Worm (Caenorhabditis elegans): ENCODE results near the gene F19G12.11.

F19G12.11 gene

DNA sequence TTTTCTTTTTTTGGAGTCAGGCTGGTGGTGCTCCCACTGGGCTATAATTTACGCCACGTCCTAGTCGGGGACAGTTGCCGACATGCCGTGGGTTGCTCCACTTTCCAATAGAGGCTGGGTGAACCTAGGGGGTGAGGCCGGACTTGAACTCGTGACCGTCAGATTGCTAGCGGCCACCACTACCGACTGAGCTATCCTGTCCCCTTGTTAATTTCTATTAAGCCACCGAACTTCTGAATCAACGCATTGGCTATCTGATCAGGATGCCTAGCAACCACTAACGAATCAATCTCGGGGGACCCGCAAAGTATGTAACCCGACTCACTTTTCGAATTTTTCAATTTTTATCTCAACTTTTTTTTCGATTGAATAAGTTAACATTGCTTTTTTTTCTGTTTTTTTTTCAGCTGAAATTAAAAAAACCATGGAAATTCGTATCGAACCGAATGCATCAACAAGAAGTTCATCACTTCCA is 39.4 kb downstream of the F19G12.11 start, which contains the start of gene F56C3.1:
Gene F56C3.1, plus strand, starts transcription at position 425 of the 475 bp plus-strand sequence.
- no peak for TF ChIP-seq ceh-34 (tag; optimal IDR thresholded peaks at IDR 0.05)
- TF ChIP-seq C08G9.2 (tag; optimal IDR thresholded peaks at IDR 0.05): no peak
- peak; percentile 93 for TF ChIP-seq sdc-2 (tag; optimal IDR thresholded peaks at IDR 0.05)

DNA sequence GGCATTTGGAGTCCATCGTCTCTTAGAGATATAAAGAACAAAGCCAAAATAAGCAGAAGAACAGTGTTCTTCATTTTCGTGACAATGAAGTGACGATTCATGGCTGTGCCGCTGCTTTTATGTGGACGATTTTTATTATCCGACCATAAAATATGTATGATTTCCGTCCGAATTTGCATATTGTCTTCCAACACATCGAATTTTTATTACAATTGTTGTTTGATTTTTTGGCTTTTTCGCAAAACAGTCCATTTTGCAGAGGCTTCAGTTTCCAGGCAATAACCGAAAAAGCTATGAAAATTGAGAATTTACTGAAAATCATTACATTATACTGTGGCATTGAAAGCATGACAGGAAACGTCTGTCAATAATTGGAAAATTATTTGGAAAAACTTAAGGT is 41.8 kb downstream of the F19G12.11 start, which contains the start of gene F56C3.8:
Gene F56C3.8, minus strand, starts transcription at position 101 of the 400 bp plus-strand sequence.
- TF ChIP-seq rnt-1 (tag; optimal IDR thresholded peaks at IDR 0.05) (no peak), ceh-18 (tag; optimal IDR thresholded peaks at IDR 0.05) (no peak), sox-4 (tag; optimal IDR thresholded peaks at IDR 0.05) (no peak), hlh-6 (tag; optimal IDR thresholded peaks at IDR 0.05) (no peak)

DNA sequence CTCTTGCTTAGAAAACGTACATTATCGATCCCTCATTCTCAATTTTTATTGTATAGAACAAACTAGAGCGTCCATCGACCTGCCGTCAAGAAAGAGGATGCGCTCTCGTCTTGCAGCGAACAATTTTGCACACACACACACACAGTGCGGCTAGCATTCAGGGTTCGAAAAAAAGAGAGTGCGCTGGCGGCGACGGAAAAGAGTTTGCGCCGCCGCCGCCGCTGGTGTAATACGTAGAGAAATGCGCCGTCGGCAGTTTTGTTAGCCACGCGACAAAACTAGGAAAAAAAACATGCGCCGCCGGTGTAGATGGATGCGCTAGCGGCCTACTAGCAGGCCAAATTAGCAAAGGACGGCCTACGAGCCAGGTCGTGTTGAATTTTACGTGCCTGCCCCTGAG is 42.8 kb downstream of the F19G12.11 start:
- TF ChIP-seq sdc-2 (tag; optimal IDR thresholded peaks at IDR 0.05) (peak; percentile 64), hlh-13 (GFP tag; optimal IDR thresholded peaks at IDR 0.05) (no peak)

DNA sequence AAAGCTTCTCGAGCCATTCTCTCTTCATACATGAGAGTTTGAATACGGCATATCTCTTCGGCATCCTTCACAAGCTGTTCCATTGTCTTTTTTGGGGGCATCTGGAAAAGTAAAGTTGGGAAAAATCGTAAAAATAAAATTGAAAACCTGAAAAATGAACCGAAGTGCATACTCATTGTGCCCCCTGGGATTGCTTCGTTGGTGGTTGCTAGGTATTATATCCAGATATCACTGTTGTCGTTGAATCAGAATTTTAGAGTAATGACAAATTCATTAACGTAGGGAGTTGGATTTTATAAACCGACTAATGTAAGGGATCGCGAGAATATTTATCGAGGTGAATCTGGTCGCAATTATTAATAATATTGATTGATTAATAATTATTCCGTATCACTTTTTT is 44.8 kb downstream of the F19G12.11 start, which contains the start of gene F56C3.10:
Gene F56C3.10, minus strand, starts transcription at position 101 of the 400 bp plus-strand sequence.
- TF ChIP-seq ceh-2 (tag; optimal IDR thresholded peaks at IDR 0.05): no peak
- no peak for TF ChIP-seq dve-1 (tag; optimal IDR thresholded peaks at IDR 0.05)

DNA sequence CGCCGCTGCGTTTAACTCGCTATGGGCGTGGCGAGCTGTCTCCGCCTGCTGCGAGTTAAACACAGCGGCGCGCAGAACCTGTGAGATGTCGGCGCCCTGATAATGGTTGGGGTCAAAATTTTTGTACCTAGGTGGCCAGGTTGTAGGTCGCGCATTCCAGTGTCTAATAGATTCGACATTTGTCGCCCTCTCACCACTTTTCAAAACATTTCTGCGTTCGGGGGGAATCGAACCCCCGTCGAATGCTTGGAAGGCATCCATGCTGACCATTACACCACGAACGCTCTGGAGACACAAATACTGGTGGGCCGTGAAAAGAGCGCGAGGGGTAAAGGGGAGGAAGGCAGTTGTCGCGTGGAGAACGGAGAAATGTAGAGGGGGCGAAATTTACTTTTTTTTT is 46.9 kb downstream of the F19G12.11 start:
- TF ChIP-seq unc-42 (tag; optimal IDR thresholded peaks at IDR 0.05) (peak; percentile 17), mec-3 (tag; optimal IDR thresholded peaks at IDR 0.05; ENCODE audit: borderline replicate concordance) (no peak), K02D7.2 (tag; optimal IDR thresholded peaks at IDR 0.05) (peak; percentile 77), ets-4 (tag; optimal IDR thresholded peaks at IDR 0.05) (peak; percentile 62), zip-5 (tag; optimal IDR thresholded peaks at IDR 0.05) (peak; percentile 37), hlh-30 (tag; optimal IDR thresholded peaks at IDR 0.05; ENCODE audit: insufficient read depth) (peak; percentile 34), che-1 (tag; optimal IDR thresholded peaks at IDR 0.05) (peak; percentile 86), T23F11.4 (GFP tag; optimal IDR thresholded peaks at IDR 0.05) (peak; percentile 60), ceh-45 (GFP tag; IDR thresholded peaks at IDR 0.05) (peak; percentile 72), ceh-6 (GFP tag; optimal IDR thresholded peaks at IDR 0.05) (peak; percentile 90), K09A11.1 (tag; optimal IDR thresholded peaks at IDR 0.05; ENCODE audit: insufficient read depth) (no peak), pag-3 (tag; optimal IDR thresholded peaks at IDR 0.05; ENCODE audit: borderline replicate concordance) (peak; percentile 29), tbx-7 (tag; optimal IDR thresholded peaks at IDR 0.05) (peak; percentile 53), sox-2 (GFP tag; IDR thresholded peaks at IDR 0.05) (peak; percentile 57; the same call in 1 of the 2 replicates), ceh-14 (tag; optimal IDR thresholded peaks at IDR 0.05) (peak; percentile 57), elt-4 (tag; optimal IDR thresholded peaks at IDR 0.05) (peak; percentile 80), fkh-10 (GFP tag; optimal IDR thresholded peaks at IDR 0.05) (peak; percentile 16), pha-4 (tag; optimal IDR thresholded peaks at IDR 0.05) (no peak), ahr-1 (tag; optimal IDR thresholded peaks at IDR 0.05) (peak; percentile 56), elt-2 (tag; optimal IDR thresholded peaks at IDR 0.05) (peak; percentile 88), tbx-2 (tag; optimal IDR thresholded peaks at IDR 0.05) (peak; percentile 80), npax-4 (tag; optimal IDR thresholded peaks at IDR 0.05) (peak; percentile 53), unc-55 (GFP tag; optimal IDR thresholded peaks at IDR 0.05) (no peak), ama-1 (optimal IDR thresholded peaks at IDR 0.05) (no peak), madf-2 (tag; optimal IDR thresholded peaks at IDR 0.05) (peak; percentile 82), ceh-34 (tag; optimal IDR thresholded peaks at IDR 0.05) (peak; percentile 89), sdc-2 (tag; optimal IDR thresholded peaks at IDR 0.05) (peak; percentile 97), ceh-18 (tag; optimal IDR thresholded peaks at IDR 0.05) (peak; percentile 76), odd-2 (tag; optimal IDR thresholded peaks at IDR 0.05) (peak; percentile 1), gmeb-2 (tag; optimal IDR thresholded peaks at IDR 0.05) (peak; percentile 85), pha-2 (tag; optimal IDR thresholded peaks at IDR 0.05) (peak; percentile 81), ztf-16 (tag; optimal IDR thresholded peaks at IDR 0.05) (peak; percentile 84), ttx-3 (tag; optimal IDR thresholded peaks at IDR 0.05) (peak; percentile 83), dmd-4 (tag; optimal IDR thresholded peaks at IDR 0.05; ENCODE audit: borderline replicate concordance) (peak; percentile 79), C08G9.2 (tag; optimal IDR thresholded peaks at IDR 0.05) (peak; percentile 82), nhr-232 (tag; optimal IDR thresholded peaks at IDR 0.05) (peak; percentile 79), ceh-2 (tag; optimal IDR thresholded peaks at IDR 0.05) (peak; percentile 68), hlh-6 (tag; optimal IDR thresholded peaks at IDR 0.05) (peak; percentile 89), fkh-6 (tag; optimal IDR thresholded peaks at IDR 0.05) (peak; percentile 78)
